Worm (Caenorhabditis elegans) whole organism, L2 larva: Measurements from ENCODE around the gene rnh-1.0.
A peak's percentile ranks its signal among the peaks of the same experiment; 100 is the strongest.

ENCODE experiments used
- C34F6.9 ChIP-seq: fragments of 150-350 bp; optimal IDR thresholded peaks from 2 replicates; lab custom pipeline; 2014; ENCODE audit warnings: missing biosample characterization, missing genetic modification characterization
- F13H6.1 ChIP-seq: sonication (generic microtip); optimal IDR thresholded peaks from 2 replicates; lab custom pipeline; 2016; ENCODE audit warnings: missing genetic modification characterization, missing compliant biosample characterization
- R02D3.7 ChIP-seq: fragments of 150-350 bp; optimal IDR thresholded peaks from 2 replicates; lab custom pipeline; 2014; ENCODE audit warnings: missing biosample characterization, missing genetic modification characterization
- Y55F3AM.14 ChIP-seq: fragments of 200-800 bp; sonication (Bioruptor generic); optimal IDR thresholded peaks from 2 replicates; lab custom pipeline; 2018; ENCODE audit warnings: mild to moderate bottlenecking, missing genetic modification characterization, missing compliant biosample characterization
- ZK546.5 ChIP-seq: sonication (generic microtip); optimal IDR thresholded peaks from 2 replicates; lab custom pipeline; 2017; ENCODE audit warnings: missing biosample characterization, missing genetic modification characterization
- alr-1 ChIP-seq: fragments of 150-350 bp; optimal IDR thresholded peaks from 2 replicates; lab custom pipeline; 2014; ENCODE audit warnings: missing biosample characterization, missing genetic modification characterization
- aly-2 ChIP-seq: fragments of 150-350 bp; optimal IDR thresholded peaks from 2 replicates; lab custom pipeline; 2014; ENCODE audit warnings: missing biosample characterization, missing genetic modification characterization
- ama-1 ChIP-seq: fragments of 150-350 bp; optimal IDR thresholded peaks from 2 replicates; lab custom pipeline; 2018; ENCODE audit warnings: inconsistent platforms
- blmp-1 ChIP-seq: sonication (generic microtip); optimal IDR thresholded peaks from 2 replicates; lab custom pipeline; 2017; ENCODE audit warnings: missing genetic modification characterization, mild to moderate bottlenecking, missing compliant biosample characterization, antibody characterized with exemption, moderate library complexity; ENCODE audit not compliant: insufficient read depth
- ceh-16 ChIP-seq: fragments of 150-350 bp; optimal IDR thresholded peaks from 2 replicates; lab custom pipeline; 2014; ENCODE audit warnings: missing biosample characterization, missing genetic modification characterization
- ceh-82 ChIP-seq: fragments of 150-350 bp; optimal IDR thresholded peaks from 2 replicates; lab custom pipeline; 2014; ENCODE audit warnings: missing biosample characterization, missing genetic modification characterization
- crh-2 ChIP-seq: sonication (generic microtip); optimal IDR thresholded peaks from 2 replicates; lab custom pipeline; 2017; ENCODE audit warnings: missing biosample characterization, missing genetic modification characterization
- dmd-4 ChIP-seq: sonication (generic microtip); optimal IDR thresholded peaks from 2 replicates; lab custom pipeline; 2017; ENCODE audit warnings: missing biosample characterization, missing genetic modification characterization
- egl-27 ChIP-seq: sonication (generic microtip); optimal IDR thresholded peaks from 3 replicates; lab custom pipeline; 2017; ENCODE audit warnings: missing biosample characterization, missing genetic modification reagents, missing genetic modification characterization
- elt-1 ChIP-seq: fragments of 150-350 bp; optimal IDR thresholded peaks from 2 replicates; lab custom pipeline; 2014; ENCODE audit warnings: missing biosample characterization, missing genetic modification characterization
- elt-3 ChIP-seq: sonication (generic microtip); optimal IDR thresholded peaks from 2 replicates; lab custom pipeline; 2017; ENCODE audit warnings: missing biosample characterization, missing genetic modification characterization
- fos-1 ChIP-seq: fragments of 150-350 bp; optimal IDR thresholded peaks from 2 replicates; lab custom pipeline; 2014; ENCODE audit warnings: missing biosample characterization, missing genetic modification characterization
- gmeb-1 ChIP-seq: fragments of 150-350 bp; optimal IDR thresholded peaks from 2 replicates; lab custom pipeline; 2014; ENCODE audit warnings: missing biosample characterization, missing genetic modification characterization
- lin-11 ChIP-seq: fragments of 150-350 bp; sonication (generic microtip); optimal IDR thresholded peaks from 2 replicates; lab custom pipeline; 2014; ENCODE audit warnings: missing biosample characterization, missing genetic modification characterization, inconsistent platforms, mixed read lengths
- lin-13 ChIP-seq: fragments of 150-350 bp; optimal IDR thresholded peaks from 2 replicates; lab custom pipeline; 2014; ENCODE audit warnings: missing biosample characterization, missing genetic modification reagents, missing genetic modification characterization
- lin-39 ChIP-seq: fragments of 150-350 bp; optimal IDR thresholded peaks from 2 replicates; lab custom pipeline; 2014; ENCODE audit warnings: missing biosample characterization, missing genetic modification reagents, missing genetic modification characterization
- lsy-2 ChIP-seq, 2 experiments: fragments of 150-350 bp in 1 of 2; sonication (generic microtip) in 1 of 2; optimal IDR thresholded peaks; 2 replicates each; lab custom pipeline; 2014 to 2017; ENCODE audit warnings: missing biosample characterization in 2 of 2, missing genetic modification characterization in 2 of 2
- mab-5 ChIP-seq: fragments of 150-350 bp; optimal IDR thresholded peaks from 2 replicates; lab custom pipeline; 2014; ENCODE audit warnings: missing biosample characterization, missing genetic modification characterization
- mbf-1 ChIP-seq: sonication (generic microtip); optimal IDR thresholded peaks from 2 replicates; lab custom pipeline; 2017; ENCODE audit warnings: missing biosample characterization, missing genetic modification characterization
- mdl-1 ChIP-seq, 2 experiments: fragments of 150-350 bp in 1 of 2; sonication (generic microtip) in 1 of 2; optimal IDR thresholded peaks; 2 replicates each; lab custom pipeline; 2017; ENCODE audit warnings: missing biosample characterization in 2 of 2, missing genetic modification characterization in 2 of 2
- nhr-10 ChIP-seq: sonication (generic microtip); optimal IDR thresholded peaks from 2 replicates; lab custom pipeline; 2017; ENCODE audit warnings: missing biosample characterization, missing genetic modification characterization
- nhr-11 ChIP-seq: fragments of 150-350 bp; optimal IDR thresholded peaks from 2 replicates; lab custom pipeline; 2014; ENCODE audit warnings: missing biosample characterization, missing genetic modification characterization
- nhr-12 ChIP-seq: fragments of 150-350 bp; optimal IDR thresholded peaks from 2 replicates; lab custom pipeline; 2014; ENCODE audit warnings: missing biosample characterization, missing genetic modification characterization
- nhr-129 ChIP-seq: fragments of 150-350 bp; optimal IDR thresholded peaks from 2 replicates; lab custom pipeline; 2014; ENCODE audit warnings: missing biosample characterization, missing genetic modification characterization
- nhr-21 ChIP-seq: fragments of 150-350 bp; optimal IDR thresholded peaks from 2 replicates; lab custom pipeline; 2014; ENCODE audit warnings: missing biosample characterization, missing genetic modification characterization
- nhr-23 ChIP-seq: fragments of 150-350 bp; optimal IDR thresholded peaks from 2 replicates; lab custom pipeline; 2014; ENCODE audit warnings: missing biosample characterization, missing genetic modification reagents, missing genetic modification characterization
- nhr-237 ChIP-seq: fragments of 150-350 bp; optimal IDR thresholded peaks from 2 replicates; lab custom pipeline; 2014; ENCODE audit warnings: missing biosample characterization, missing genetic modification characterization
- nhr-25 ChIP-seq: fragments of 150-350 bp; sonication (generic microtip); optimal IDR thresholded peaks from 3 replicates; lab custom pipeline; 2014; ENCODE audit warnings: missing biosample characterization, missing genetic modification characterization
- nhr-6 ChIP-seq: fragments of 150-350 bp; optimal IDR thresholded peaks from 2 replicates; lab custom pipeline; 2014; ENCODE audit warnings: missing biosample characterization, missing genetic modification characterization
- nhr-77 ChIP-seq: fragments of 150-350 bp; optimal IDR thresholded peaks from 2 replicates; lab custom pipeline; 2014; ENCODE audit warnings: missing biosample characterization, missing genetic modification characterization
- peb-1 ChIP-seq: fragments of 150-350 bp; optimal IDR thresholded peaks from 2 replicates; lab custom pipeline; 2014; ENCODE audit warnings: missing biosample characterization, missing genetic modification characterization
- sem-4 ChIP-seq: fragments of 150-350 bp; optimal IDR thresholded peaks from 2 replicates; lab custom pipeline; 2014; ENCODE audit warnings: missing biosample characterization, missing genetic modification reagents, missing genetic modification characterization
- skn-1 ChIP-seq: sonication (generic microtip); optimal IDR thresholded peaks from 2 replicates; lab custom pipeline; 2017; ENCODE audit warnings: missing biosample characterization, missing genetic modification characterization
- sma-3 ChIP-seq: sonication (generic microtip); optimal IDR thresholded peaks from 2 replicates; lab custom pipeline; 2016; ENCODE audit warnings: missing genetic modification reagents, missing genetic modification characterization, missing compliant biosample characterization
- sma-9 ChIP-seq, 2 experiments: fragments of 150-350 bp in 1 of 2; sonication (generic microtip) in 1 of 2; optimal IDR thresholded peaks; 2 replicates each; lab custom pipeline; 2014 to 2016; ENCODE audit warnings: missing genetic modification characterization in 2 of 2, mild to moderate bottlenecking in 1 of 2, missing biosample characterization in 1 of 2, missing compliant biosample characterization in 1 of 2, missing genetic modification reagents in 1 of 2, moderate library complexity in 1 of 2
- snpc-4 ChIP-seq: fragments of 150-350 bp; optimal IDR thresholded peaks from 2 replicates; lab custom pipeline; 2014; ENCODE audit warnings: missing biosample characterization, missing genetic modification characterization
- unc-39 ChIP-seq: fragments of 150-350 bp; optimal IDR thresholded peaks from 2 replicates; lab custom pipeline; 2014; ENCODE audit warnings: missing biosample characterization, missing genetic modification characterization
- unc-55 ChIP-seq: fragments of 150-350 bp; sonication (generic microtip); optimal IDR thresholded peaks from 3 replicates; lab custom pipeline; 2014; ENCODE audit warnings: missing biosample characterization, missing genetic modification reagents, missing genetic modification characterization
- unc-62 ChIP-seq: fragments of 150-350 bp; optimal IDR thresholded peaks from 2 replicates; lab custom pipeline; 2014; ENCODE audit warnings: missing biosample characterization, missing genetic modification reagents, missing genetic modification characterization
- zag-1 ChIP-seq: fragments of 150-350 bp; optimal IDR thresholded peaks from 2 replicates; lab custom pipeline; 2014; ENCODE audit warnings: missing biosample characterization, missing genetic modification characterization
- ztf-1 ChIP-seq: fragments of 200-800 bp; sonication (Bioruptor generic); conservative IDR thresholded peaks from 2 replicates; pipeline ENCODE4 v1.3.6; 2022; ENCODE audit warnings: missing genetic modification characterization, missing compliant biosample characterization
- ztf-11 ChIP-seq: sonication (generic microtip); optimal IDR thresholded peaks from 2 replicates; lab custom pipeline; 2017; ENCODE audit warnings: missing biosample characterization, missing genetic modification characterization
- ztf-4 ChIP-seq: fragments of 150-350 bp; optimal IDR thresholded peaks from 2 replicates; lab custom pipeline; 2014; ENCODE audit warnings: missing biosample characterization, missing genetic modification characterization

The rnh-1.0 gene

DNA sequence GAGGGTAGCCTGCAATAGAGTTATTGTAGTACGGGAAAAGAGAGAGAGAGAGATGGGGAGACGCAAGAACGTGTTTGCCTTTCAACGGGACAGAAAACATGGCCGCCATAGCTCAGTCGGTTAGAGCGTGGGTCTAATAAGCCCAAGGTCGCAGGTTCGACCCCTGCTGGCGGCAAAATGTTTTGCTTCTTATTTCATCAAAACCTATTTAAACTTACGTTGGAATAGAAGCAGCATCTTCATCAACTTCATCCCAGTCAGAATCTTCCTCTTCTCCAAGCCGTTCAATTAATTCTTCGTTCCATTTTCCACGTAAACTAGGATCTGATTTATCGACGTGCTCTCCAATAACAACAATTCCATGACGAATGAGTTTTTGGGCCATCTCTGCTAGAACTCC is 37.5 kb downstream of the rnh-1.0 start:
- peak; percentile 1 for TF ChIP-seq nhr-25 (tag; lab: Kevin White, UChicago)
- TF ChIP-seq unc-62 (GFP tag; lab: Kevin White, UChicago): no peak
- TF ChIP-seq ceh-16 (tag; lab: Kevin White, UChicago): peak; percentile 13
- peak; percentile 32 to 59 for TF ChIP-seq lsy-2 (tag; optimal IDR thresholded peaks at IDR 0.05; lab: Kevin White, UChicago)
- no peak for TF ChIP-seq ztf-11 (tag; lab: Kevin White, UChicago)
- peak; percentile 55 for TF ChIP-seq unc-55 (GFP tag; lab: Kevin White, UChicago)
- no peak for TF ChIP-seq sem-4 (tag; lab: Kevin White, UChicago)
- TF ChIP-seq sma-3 (GFP tag; lab: Kevin White, UChicago): peak; percentile 50
- no peak for TF ChIP-seq crh-2 (tag; lab: Kevin White, UChicago)
- no peak for TF ChIP-seq nhr-12 (tag; lab: Kevin White, UChicago)
- TF ChIP-seq dmd-4 (tag; lab: Kevin White, UChicago): no peak
- TF ChIP-seq ama-1 (lab: Kevin White, UChicago): no peak
- TF ChIP-seq mab-5 (tag; lab: Kevin White, UChicago): no peak
- TF ChIP-seq nhr-21 (tag; lab: Kevin White, UChicago): peak; percentile 36
- TF ChIP-seq mdl-1 (tag; optimal IDR thresholded peaks at IDR 0.05; lab: Kevin White, UChicago): peak in 1 of 2 experiments; percentile 10
- peak; percentile 81 for TF ChIP-seq nhr-129 (tag; lab: Kevin White, UChicago)
- TF ChIP-seq mbf-1 (tag; lab: Kevin White, UChicago): no peak
- peak; percentile 32 for TF ChIP-seq egl-27 (tag; lab: Kevin White, UChicago)
- peak; percentile 54 for TF ChIP-seq gmeb-1 (tag; lab: Kevin White, UChicago)
- no peak for TF ChIP-seq unc-39 (tag; lab: Kevin White, UChicago)
- no peak for TF ChIP-seq peb-1 (tag; lab: Kevin White, UChicago)
- TF ChIP-seq lin-39 (tag; lab: Kevin White, UChicago): no peak
- no peak for TF ChIP-seq aly-2 (tag; lab: Kevin White, UChicago)
- no peak for TF ChIP-seq nhr-11 (tag; lab: Kevin White, UChicago)
- no peak for TF ChIP-seq nhr-10
- no peak for TF ChIP-seq nhr-237 (tag; lab: Kevin White, UChicago)
- no peak for TF ChIP-seq nhr-77 (tag; lab: Kevin White, UChicago)
- peak; percentile 7 for TF ChIP-seq snpc-4 (tag; lab: Kevin White, UChicago)
- TF ChIP-seq ZK546.5 (tag; lab: Kevin White, UChicago): no peak
- peak; percentile 26 for TF ChIP-seq sma-9 (GFP tag; optimal IDR thresholded peaks at IDR 0.05; lab: Kevin White, UChicago)
- TF ChIP-seq sma-9 (tag; optimal IDR thresholded peaks at IDR 0.05; lab: Kevin White, UChicago): no peak
- TF ChIP-seq lin-11 (tag; lab: Kevin White, UChicago): peak; percentile 11
- TF ChIP-seq lin-13 (GFP tag; lab: Kevin White, UChicago): peak; percentile 13
- TF ChIP-seq nhr-23 (tag; lab: Kevin White, UChicago): no peak
- TF ChIP-seq skn-1 (tag; lab: Kevin White, UChicago): no peak
- no peak for TF ChIP-seq ceh-82
- peak; percentile 59 for TF ChIP-seq fos-1
- TF ChIP-seq alr-1 (tag; lab: Kevin White, UChicago): no peak
- TF ChIP-seq ztf-4 (tag; lab: Kevin White, UChicago): no peak
- TF ChIP-seq zag-1 (tag; lab: Kevin White, UChicago): no peak
- no peak for TF ChIP-seq elt-3
- peak; percentile 34 for TF ChIP-seq C34F6.9 (tag; lab: Kevin White, UChicago)
- no peak for TF ChIP-seq Y55F3AM.14
- TF ChIP-seq F13H6.1 (tag; lab: Kevin White, UChicago): peak; percentile 70
- no peak for TF ChIP-seq elt-1
- TF ChIP-seq nhr-6: no peak
- no peak for TF ChIP-seq ztf-1
- TF ChIP-seq blmp-1 (tag; lab: Kevin White, UChicago): no peak
- TF ChIP-seq R02D3.7 (tag; lab: Kevin White, UChicago): no peak
